Worm (Caenorhabditis elegans) whole organism, L4 larva: ENCODE results near the gene viro-2.

ENCODE experiments used
- cey-2 ChIP-seq: sonication (generic microtip); optimal IDR thresholded peaks from 3 replicates; lab custom pipeline; 2017; ENCODE audit warnings: missing genetic modification characterization, mild to moderate bottlenecking, missing compliant biosample characterization, antibody characterized with exemption, borderline replicate concordance; ENCODE audit not compliant: insufficient read depth
- egl-27 ChIP-seq: sonication (generic microtip); optimal IDR thresholded peaks from 3 replicates; lab custom pipeline; 2017; ENCODE audit warnings: missing biosample characterization, missing genetic modification reagents, missing genetic modification characterization
- jun-1 ChIP-seq: fragments of 150-350 bp; optimal IDR thresholded peaks from 2 replicates; lab custom pipeline; 2014; ENCODE audit warnings: missing biosample characterization, missing genetic modification reagents, missing genetic modification characterization
- mdt-29 ChIP-seq: fragments of 200-800 bp; sonication (Bioruptor generic); IDR thresholded peaks from 2 replicates; pipeline ENCODE4 v1.3.6; 2022; ENCODE audit warnings: missing genetic modification reagents, missing genetic modification characterization, missing compliant biosample characterization
- nhr-237 ChIP-seq: sonication (generic microtip); optimal IDR thresholded peaks from 2 replicates; lab custom pipeline; 2017; ENCODE audit warnings: missing biosample characterization, missing genetic modification characterization
- set-16 ChIP-seq: fragments of 200-800 bp; sonication (Bioruptor generic); IDR thresholded peaks from 2 replicates; pipeline ENCODE4 v1.3.6; 2022; ENCODE audit warnings: missing genetic modification reagents, missing genetic modification characterization, missing compliant biosample characterization
- skn-1 ChIP-seq: fragments of 150-350 bp; optimal IDR thresholded peaks from 2 replicates; lab custom pipeline; 2014; ENCODE audit warnings: missing biosample characterization, missing genetic modification characterization

ce11 chrIII:7106854-7107253 is 21.8 kb upstream of the viro-2 start:
- TF ChIP-seq mdt-29 (GFP tag; lab: Robert Waterston, UW) (no peak), set-16 (GFP tag; lab: Robert Waterston, UW) (no peak), jun-1 (tag; lab: Kevin White, UChicago) (no peak), nhr-237 (tag; lab: Kevin White, UChicago) (no peak), cey-2 (no peak), skn-1 (tag; lab: Kevin White, UChicago) (no peak), egl-27 (no peak)
